Worm (Caenorhabditis elegans) whole organism, L4 larva: Measurements from ENCODE around the gene asp-17.

Experiments used
- T20F7.1 ChIP-seq: fragments of 200-800 bp; sonication (Bioruptor generic); optimal IDR thresholded peaks from 2 replicates; lab custom pipeline; 2018; ENCODE audit warnings: mild to moderate bottlenecking, missing genetic modification characterization, missing compliant biosample characterization
- Y48G9A.11 ChIP-seq: fragments of 200-800 bp; sonication (Bioruptor generic); IDR thresholded peaks from 2 replicates; pipeline ENCODE4 v1.3.6; 2022; ENCODE audit warnings: missing genetic modification reagents, missing genetic modification characterization, missing compliant biosample characterization
- aha-1 ChIP-seq: fragments of 150-350 bp; peaks from one replicate; lab custom pipeline; 2014; ENCODE audit warnings: missing biosample characterization, missing genetic modification characterization
- arid-1 ChIP-seq: fragments of 200-800 bp; sonication (Bioruptor generic); conservative IDR thresholded peaks from 2 replicates; pipeline ENCODE4 v1.3.6; 2022; ENCODE audit warnings: missing genetic modification reagents, missing genetic modification characterization, missing compliant biosample characterization
- ceh-28 ChIP-seq: fragments of 150-350 bp; optimal IDR thresholded peaks from 2 replicates; lab custom pipeline; 2014; ENCODE audit warnings: missing biosample characterization, missing genetic modification reagents, missing genetic modification characterization
- ceh-32 ChIP-seq: sonication (generic microtip); optimal IDR thresholded peaks from 2 replicates; lab custom pipeline; 2016; ENCODE audit warnings: mild to moderate bottlenecking, missing genetic modification characterization, missing compliant biosample characterization; ENCODE audit not compliant: poor library complexity
- ceh-62 ChIP-seq: sonication (generic microtip); optimal IDR thresholded peaks from 2 replicates; lab custom pipeline; 2017; ENCODE audit warnings: missing biosample characterization, missing genetic modification characterization
- daf-16 ChIP-seq, 3 experiments: sonication (generic microtip); optimal IDR thresholded peaks; 2 replicates each; lab custom pipeline; 2016 to 2017; ENCODE audit warnings: missing genetic modification characterization in 3 of 3, missing genetic modification reagents in 3 of 3, mild to moderate bottlenecking in 2 of 3, missing compliant biosample characterization in 2 of 3, missing biosample characterization in 1 of 3, moderate library complexity in 1 of 3
- dmd-9 ChIP-seq: fragments of 200-800 bp; sonication (Bioruptor generic); IDR thresholded peaks from 2 replicates; pipeline ENCODE4 v1.3.6; 2022; ENCODE audit warnings: missing genetic modification reagents, missing genetic modification characterization, missing compliant biosample characterization
- egl-43 ChIP-seq: fragments of 200-800 bp; sonication (Bioruptor generic); IDR thresholded peaks from 2 replicates; pipeline ENCODE4 v1.3.6; 2022; ENCODE audit warnings: missing genetic modification reagents, missing genetic modification characterization, missing compliant biosample characterization
- fkh-10 ChIP-seq: fragments of 150-350 bp; optimal IDR thresholded peaks from 2 replicates; lab custom pipeline; 2014; ENCODE audit warnings: missing biosample characterization, missing genetic modification reagents, missing genetic modification characterization
- fos-1 ChIP-seq: fragments of 150-350 bp; optimal IDR thresholded peaks from 2 replicates; lab custom pipeline; 2014; ENCODE audit warnings: missing biosample characterization, missing genetic modification characterization
- gei-8 ChIP-seq: fragments of 200-800 bp; sonication (Bioruptor generic); optimal IDR thresholded peaks from 2 replicates; lab custom pipeline; 2018; ENCODE audit warnings: mild to moderate bottlenecking, missing genetic modification characterization, missing compliant biosample characterization
- lin-13 ChIP-seq: fragments of 150-350 bp; optimal IDR thresholded peaks from 2 replicates; lab custom pipeline; 2014; ENCODE audit warnings: missing biosample characterization, missing genetic modification reagents, missing genetic modification characterization
- lin-29 ChIP-seq: fragments of 200-800 bp; sonication (Bioruptor generic); IDR thresholded peaks from 2 replicates; pipeline ENCODE4 v1.3.6; 2022; ENCODE audit warnings: missing genetic modification reagents, missing genetic modification characterization, missing compliant biosample characterization
- lsy-2 ChIP-seq, 2 experiments: fragments of 150-350 bp in 1 of 2; sonication (generic microtip) in 1 of 2; optimal IDR thresholded peaks; 2 replicates each; lab custom pipeline; 2014 to 2017; ENCODE audit warnings: missing biosample characterization in 2 of 2, missing genetic modification characterization in 2 of 2
- madf-5 ChIP-seq, 2 experiments: fragments of 200-800 bp; sonication (Bioruptor generic); IDR thresholded peaks; 2 replicates each; pipeline ENCODE4 v1.3.6; 2022; ENCODE audit warnings: missing compliant biosample characterization in 2 of 2, missing genetic modification characterization in 2 of 2
- madf-9 ChIP-seq: fragments of 200-800 bp; sonication (Bioruptor generic); conservative IDR thresholded peaks from 2 replicates; pipeline ENCODE4 v1.3.6; 2022; ENCODE audit warnings: missing genetic modification reagents, missing genetic modification characterization, missing compliant biosample characterization
- mdl-1 ChIP-seq, 2 experiments: fragments of 150-350 bp in 1 of 2; sonication (generic microtip) in 1 of 2; optimal IDR thresholded peaks; 2 replicates each; lab custom pipeline; 2014 to 2017; ENCODE audit warnings: missing biosample characterization in 2 of 2, missing genetic modification characterization in 2 of 2
- mxl-3 ChIP-seq: fragments of 200-800 bp; sonication (Bioruptor generic); optimal IDR thresholded peaks from 2 replicates; lab custom pipeline; 2018; ENCODE audit warnings: mild to moderate bottlenecking, missing genetic modification characterization, missing compliant biosample characterization
- nhr-102 ChIP-seq: sonication (generic microtip); optimal IDR thresholded peaks from 2 replicates; lab custom pipeline; 2016; ENCODE audit warnings: mild to moderate bottlenecking, missing genetic modification characterization, moderate library complexity, missing compliant biosample characterization
- nhr-11 ChIP-seq: fragments of 150-350 bp; optimal IDR thresholded peaks from 2 replicates; lab custom pipeline; 2014; ENCODE audit warnings: missing biosample characterization, missing genetic modification characterization
- nhr-41 ChIP-seq: fragments of 200-800 bp; sonication (Bioruptor generic); IDR thresholded peaks from 2 replicates; pipeline ENCODE4 v1.3.6; 2022; ENCODE audit warnings: missing genetic modification reagents, missing genetic modification characterization, missing compliant biosample characterization
- set-16 ChIP-seq: fragments of 200-800 bp; sonication (Bioruptor generic); IDR thresholded peaks from 2 replicates; pipeline ENCODE4 v1.3.6; 2022; ENCODE audit warnings: missing genetic modification reagents, missing genetic modification characterization, missing compliant biosample characterization
- skn-1 ChIP-seq: fragments of 150-350 bp; optimal IDR thresholded peaks from 2 replicates; lab custom pipeline; 2014; ENCODE audit warnings: missing biosample characterization, missing genetic modification characterization
- tra-1 ChIP-seq: fragments of 200-800 bp; sonication (Bioruptor generic); IDR thresholded peaks from 2 replicates; pipeline ENCODE4 v1.3.6; 2022; ENCODE audit warnings: missing genetic modification reagents, missing genetic modification characterization, missing compliant biosample characterization
- unc-39 ChIP-seq: sonication (generic microtip); optimal IDR thresholded peaks from 2 replicates; lab custom pipeline; 2017; ENCODE audit warnings: missing biosample characterization, missing genetic modification characterization

The asp-17 gene

ce11 chrV:19049140-19050092 lies 12.3 kb upstream of the asp-17 start (continued):
- TF ChIP-seq T20F7.1 (no peak), lsy-2 (tag; optimal IDR thresholded peaks at IDR 0.05; lab: Kevin White, UChicago) (no peak), aha-1 (tag; lab: Kevin White, UChicago) (peak; percentile 91), egl-43 (GFP tag; lab: Robert Waterston, UW) (no peak), arid-1 (GFP tag; lab: Robert Waterston, UW) (no peak), nhr-102 (tag; lab: Kevin White, UChicago) (peak; percentile 22)
- TF ChIP-seq, all 104 proteins: peak for 16

- TF ChIP-seq unc-39 (tag; lab: Kevin White, UChicago) (no peak), ceh-62 (tag; lab: Kevin White, UChicago) (no peak), madf-9 (GFP tag; lab: Robert Waterston, UW) (0 out of 2 replicates have a peak, but pooled peaks have one; percentile 13), set-16 (GFP tag; lab: Robert Waterston, UW) (peak; percentile 70; the same call in 1 of the 2 replicates), madf-5 (GFP tag; IDR thresholded peaks at IDR 0.05; lab: Robert Waterston, UW) (no peak)
These were observed 10.3 kb upstream of the asp-17 start for ce11 chrV:19047442-19047841.

ce11 chrV:19044753-19045152 lies 7.6 kb upstream of the asp-17 start, which contains the start of gene asp-15:
Gene asp-15, minus strand, starts transcription at chrV:19044853.
- no peak for TF ChIP-seq gei-8 (GFP tag; lab: Kevin White, UChicago)
- no peak for TF ChIP-seq mdl-1 (tag; optimal IDR thresholded peaks at IDR 0.05; lab: Kevin White, UChicago)
- no peak for TF ChIP-seq fos-1 (tag; lab: Kevin White, UChicago)
- TF ChIP-seq ceh-32 (tag; lab: Kevin White, UChicago), result no peak
- TF ChIP-seq Y48G9A.11 (GFP tag; lab: Robert Waterston, UW), result no peak
- no peak for TF ChIP-seq daf-16 (GFP tag; optimal IDR thresholded peaks at IDR 0.05; lab: Kevin White, UChicago)
- TF ChIP-seq daf-16 (tag; optimal IDR thresholded peaks at IDR 0.05; lab: Kevin White, UChicago), result no peak
- TF ChIP-seq nhr-41 (GFP tag; lab: Robert Waterston, UW), result no peak
- TF ChIP-seq nhr-11, result no peak
- TF ChIP-seq ceh-62 (tag; lab: Kevin White, UChicago), result no peak
- TF ChIP-seq lin-29, result no peak
- TF ChIP-seq, all 104 proteins: peak for 0

DNA sequence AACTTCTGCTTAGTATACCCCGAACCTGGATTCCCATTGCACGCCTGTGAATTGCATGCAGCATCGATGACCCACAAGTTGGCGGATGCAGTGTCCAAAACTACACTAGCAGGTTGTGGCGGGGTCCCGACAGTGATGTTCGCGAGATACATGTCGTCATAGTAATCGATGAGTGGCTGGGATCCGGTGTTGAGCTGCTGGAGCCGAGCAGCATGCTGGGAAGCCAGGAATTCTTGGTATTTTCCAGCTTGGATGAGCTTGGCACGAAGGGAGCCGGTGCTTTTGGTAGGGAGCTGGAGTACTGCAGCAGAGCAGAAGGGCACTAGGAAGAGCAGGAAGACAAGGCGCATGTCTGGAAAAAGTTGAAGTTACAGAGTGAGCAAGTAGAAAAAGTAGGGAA lies 5.1 kb upstream of the asp-17 start, which contains the start of gene asp-16:
TSS of gene asp-16 (minus strand) at position 350 of the 400 bp plus-strand sequence.
- TF ChIP-seq skn-1 (tag; lab: Kevin White, UChicago), result no peak
- peak; percentile 58 for TF ChIP-seq set-16 (GFP tag; lab: Robert Waterston, UW)

- no peak for TF ChIP-seq tra-1 (GFP tag; lab: Robert Waterston, UW)
- TF ChIP-seq ceh-28 (tag; lab: Kevin White, UChicago), result peak; percentile 81
These were observed 1.1 kb downstream of the asp-17 start for ce11 chrV:19036061-19036460.

- TF ChIP-seq lin-13 (GFP tag; lab: Kevin White, UChicago) (no peak), fkh-10 (GFP tag; lab: Kevin White, UChicago) (no peak), dmd-9 (GFP tag; lab: Robert Waterston, UW) (no peak), mxl-3 (no peak)
- TF ChIP-seq, all 104 proteins: peak for 0
These were observed 5.7 kb downstream of the asp-17 start, which contains the start of gene Y39B6A.27 for ce11 chrV:19031456-19031855. Gene Y39B6A.27, plus strand, starts transcription at chrV:19031756.
